Fruit fly (Drosophila melanogaster): ENCODE results near the gene PIG-P.

The PIG-P gene

dm6 chr3R:26010628-26011027, 47.4 kb downstream of the PIG-P start (continued):
- TF ChIP-seq Usf (GFP tag; optimal IDR thresholded peaks at IDR 0.05) (no peak), CG6254 (GFP tag; optimal IDR thresholded peaks at IDR 0.05) (no peak), CG2116 (GFP tag; optimal IDR thresholded peaks at IDR 0.05) (no peak), Nf-YB (GFP tag; optimal IDR thresholded peaks at IDR 0.05) (peak; percentile 28), chm (GFP tag; IDR thresholded peaks at IDR 0.05) (peak; percentile 27; the same call in 1 of the 2 replicates), Hand (GFP tag; optimal IDR thresholded peaks at IDR 0.05) (no peak), MTF-1 (GFP tag; optimal IDR thresholded peaks at IDR 0.05; ENCODE audit: borderline replicate concordance) (no peak), CG7372 (GFP tag; IDR thresholded peaks at IDR 0.05) (no peak), Tbp (GFP tag; optimal IDR thresholded peaks at IDR 0.05) (peak; percentile 74), CG15696 (tag; optimal IDR thresholded peaks at IDR 0.05) (no peak), Ssrp (tag; optimal IDR thresholded peaks at IDR 0.05) (no peak), CG18476 (GFP tag; optimal IDR thresholded peaks at IDR 0.05) (no peak), MBD-R2 (GFP tag; IDR thresholded peaks at IDR 0.05) (no peak), ERR (GFP tag; optimal IDR thresholded peaks at IDR 0.05) (no peak), CG16813 (GFP tag; IDR thresholded peaks at IDR 0.05; ENCODE audit: partially characterized antibody) (no peak), CG12155 (GFP tag; optimal IDR thresholded peaks at IDR 0.05) (no peak), lmd (GFP tag; IDR thresholded peaks at IDR 0.05) (no peak), CG6791 (GFP tag; IDR thresholded peaks at IDR 0.05; ENCODE audit: partially characterized antibody) (no peak), az2 (GFP tag; optimal IDR thresholded peaks at IDR 0.05) (no peak), kni (GFP tag; optimal IDR thresholded peaks at IDR 0.05) (peak; percentile 91), CG4282 (GFP tag; optimal IDR thresholded peaks at IDR 0.05) (no peak), pan (optimal IDR thresholded peaks at IDR 0.05) (no peak), pan (GFP tag; optimal IDR thresholded peaks at IDR 0.05 in 1 of 2, IDR thresholded peaks at IDR 0.05 in 1 of 2) (no peak), stc (GFP tag; IDR thresholded peaks at IDR 0.05) (no peak), usp (GFP tag; optimal IDR thresholded peaks at IDR 0.05) (no peak), twi (tag; optimal IDR thresholded peaks at IDR 0.05) (peak; percentile 53), grn (GFP tag; optimal IDR thresholded peaks at IDR 0.05) (no peak), abd-A (tag; optimal IDR thresholded peaks at IDR 0.05) (no peak), pum (GFP tag; optimal IDR thresholded peaks at IDR 0.05) (no peak), CG4424 (GFP tag; optimal IDR thresholded peaks at IDR 0.05) (no peak), Xrp1 (GFP tag; IDR thresholded peaks at IDR 0.05) (no peak), dm (GFP tag; optimal IDR thresholded peaks at IDR 0.05) (no peak), Sox102F (GFP tag; optimal IDR thresholded peaks at IDR 0.05) (no peak), phol (tag; optimal IDR thresholded peaks at IDR 0.05) (no peak), CG5180 (GFP tag; optimal IDR thresholded peaks at IDR 0.05) (peak; percentile 43), CG6854 (GFP tag; optimal IDR thresholded peaks at IDR 0.05) (no peak), otp (GFP tag; IDR thresholded peaks at IDR 0.05) (peak; percentile 49; the same call in 1 of the 3 replicates), gsb-n (tag; optimal IDR thresholded peaks at IDR 0.05) (peak; percentile 42), CG7963 (GFP tag; IDR thresholded peaks at IDR 0.05; ENCODE audit: partially characterized antibody) (no peak), ind (GFP tag; optimal IDR thresholded peaks at IDR 0.05) (no peak), ham (GFP tag; IDR thresholded peaks at IDR 0.05) (no peak), CG8944 (GFP tag; optimal IDR thresholded peaks at IDR 0.05) (peak; percentile 34), wor (GFP tag; IDR thresholded peaks at IDR 0.05) (no peak), TFAM (GFP tag; optimal IDR thresholded peaks at IDR 0.05) (no peak), z (GFP tag; IDR thresholded peaks at IDR 0.05) (peak; percentile 57; the same call in 1 of the 3 replicates), CG17612 (GFP tag; IDR thresholded peaks at IDR 0.05) (no peak), CG17829 (tag; optimal IDR thresholded peaks at IDR 0.05) (peak; percentile 18), stwl (tag; optimal IDR thresholded peaks at IDR 0.05) (no peak), luna (GFP tag; optimal IDR thresholded peaks at IDR 0.05) (no peak), CG13624 (GFP tag; optimal IDR thresholded peaks at IDR 0.05) (no peak), CG12744 (GFP tag; optimal IDR thresholded peaks at IDR 0.05) (no peak), CG14050 (GFP tag; IDR thresholded peaks at IDR 0.05) (no peak)

Measured in whole organism, embryonic.